Fruit fly (Drosophila melanogaster): ENCODE data around the gene sta.

Gene sta

dm6 chrX:1508241-1508823, 25.1 kb upstream of the sta start:
- TF ChIP-seq Hr78 (GFP tag; optimal IDR thresholded peaks at IDR 0.05), result no peak
- TF ChIP-seq br (GFP tag; optimal IDR thresholded peaks at IDR 0.05), result no peak
- TF ChIP-seq Myc (optimal IDR thresholded peaks at IDR 0.05), result no peak
- no peak for TF ChIP-seq OdsH (GFP tag; optimal IDR thresholded peaks at IDR 0.05)

- TF ChIP-seq h (GFP tag; optimal IDR thresholded peaks at IDR 0.05) (no peak), rgr (GFP tag; optimal IDR thresholded peaks at IDR 0.05) (no peak), tai (GFP tag; optimal IDR thresholded peaks at IDR 0.05) (no peak), sv (GFP tag; optimal IDR thresholded peaks at IDR 0.05) (no peak), GATAd (GFP tag; optimal IDR thresholded peaks at IDR 0.05) (no peak), dl (GFP tag; optimal IDR thresholded peaks at IDR 0.05; ENCODE audit: insufficient read depth in 1 of 2, partially characterized antibody in 2 of 2) (no peak), N (GFP tag; optimal IDR thresholded peaks at IDR 0.05) (no peak), usp (GFP tag; optimal IDR thresholded peaks at IDR 0.05) (no peak), foxo (GFP tag; optimal IDR thresholded peaks at IDR 0.05) (no peak), dmrt93B (GFP tag; optimal IDR thresholded peaks at IDR 0.05) (no peak), Dif (GFP tag; optimal IDR thresholded peaks at IDR 0.05; ENCODE audit: partially characterized antibody) (no peak), CG32264 (GFP tag; optimal IDR thresholded peaks at IDR 0.05) (no peak), Myc (optimal IDR thresholded peaks at IDR 0.05) (no peak)
Observed at dm6 chrX:1507751-1508150, 24.5 kb upstream of the sta start, which contains the start of gene Nmdar2. TSS of gene Nmdar2 (minus strand) at chrX:1507809.

dm6 chrX:1480426-1480825, 2.8 kb downstream of the sta start:
- TF ChIP-seq Rel (GFP tag; optimal IDR thresholded peaks at IDR 0.05) (no peak), Rel (tag; optimal IDR thresholded peaks at IDR 0.05) (peak; percentile 33), psq (GFP tag; optimal IDR thresholded peaks at IDR 0.05) (no peak)

dm6 chrX:1478276-1479122, 4.7 kb downstream of the sta start, which contains the start of gene rush:
TSS of gene rush (plus strand) at chrX:1478552.
- no peak for TF ChIP-seq pan (optimal IDR thresholded peaks at IDR 0.05)
- no peak for TF ChIP-seq sv (GFP tag; optimal IDR thresholded peaks at IDR 0.05)
- TF ChIP-seq ey (GFP tag; optimal IDR thresholded peaks at IDR 0.05), result peak; percentile 31
- peak; percentile 42 for TF ChIP-seq fru (GFP tag; optimal IDR thresholded peaks at IDR 0.05)
- TF ChIP-seq Hr83 (GFP tag; optimal IDR thresholded peaks at IDR 0.05; ENCODE audit: poor library complexity, severe bottlenecking), result peak; percentile 9
- peak; percentile 29 for TF ChIP-seq CG9705 (GFP tag; optimal IDR thresholded peaks at IDR 0.05)
- peak; percentile 21 for TF ChIP-seq h (GFP tag; optimal IDR thresholded peaks at IDR 0.05)
- no peak for TF ChIP-seq Hr78 (GFP tag; optimal IDR thresholded peaks at IDR 0.05)
- TF ChIP-seq HLH106 (tag; optimal IDR thresholded peaks at IDR 0.05), result peak; percentile 45
- no peak for TF ChIP-seq CrebA (GFP tag; optimal IDR thresholded peaks at IDR 0.05; ENCODE audit: borderline replicate concordance)
- no peak for TF ChIP-seq Mio (GFP tag; optimal IDR thresholded peaks at IDR 0.05)
- no peak for TF ChIP-seq Rel (GFP tag; optimal IDR thresholded peaks at IDR 0.05)
- peak; percentile 31 for TF ChIP-seq Rel (tag; optimal IDR thresholded peaks at IDR 0.05)
- TF ChIP-seq Abd-B (GFP tag; optimal IDR thresholded peaks at IDR 0.05), result no peak
- TF ChIP-seq Dfd (GFP tag; optimal IDR thresholded peaks at IDR 0.05), result no peak
- TF ChIP-seq Hnf4 (GFP tag; optimal IDR thresholded peaks at IDR 0.05), result no peak
- peak; percentile 23 for TF ChIP-seq br (GFP tag; optimal IDR thresholded peaks at IDR 0.05)
- TF ChIP-seq dmrt93B (GFP tag; optimal IDR thresholded peaks at IDR 0.05), result no peak
- no peak for TF ChIP-seq sage (GFP tag; optimal IDR thresholded peaks at IDR 0.05)
- TF ChIP-seq rgr (GFP tag; optimal IDR thresholded peaks at IDR 0.05), result peak; percentile 42
- TF ChIP-seq jim (GFP tag; optimal IDR thresholded peaks at IDR 0.05), result no peak
- no peak for TF ChIP-seq brk (GFP tag; optimal IDR thresholded peaks at IDR 0.05)
- peak in 1 of 2 experiments; percentile 57 for TF ChIP-seq foxo (GFP tag; optimal IDR thresholded peaks at IDR 0.05)
- no peak for TF ChIP-seq dsf (GFP tag; optimal IDR thresholded peaks at IDR 0.05; ENCODE audit: borderline replicate concordance)
- TF ChIP-seq Jra (GFP tag; optimal IDR thresholded peaks at IDR 0.05), result peak; percentile 13
- TF ChIP-seq Sp1 (GFP tag; optimal IDR thresholded peaks at IDR 0.05), result peak; percentile 28
